Worm (Caenorhabditis elegans) whole organism, young adult: ENCODE measurements around the gene cpz-2.

Experiments
- F39B2.1 ChIP-seq: fragments of 200-800 bp; sonication (Bioruptor generic); IDR thresholded peaks from 2 replicates; pipeline ENCODE4 v1.3.6; 2022; ENCODE audit warnings: missing genetic modification reagents, missing genetic modification characterization, missing compliant biosample characterization
- egl-44 ChIP-seq: fragments of 200-800 bp; sonication (Bioruptor generic); IDR thresholded peaks from 2 replicates; pipeline ENCODE4 v1.3.6; 2022; ENCODE audit warnings: missing genetic modification reagents, missing genetic modification characterization, missing compliant biosample characterization
- lir-1 ChIP-seq: fragments of 200-800 bp; sonication (Bioruptor generic); conservative IDR thresholded peaks from 2 replicates; pipeline ENCODE4 v1.3.6; 2022; ENCODE audit warnings: missing genetic modification reagents, missing genetic modification characterization, missing compliant biosample characterization
- nfya-1 ChIP-seq: sonication (generic microtip); optimal IDR thresholded peaks from 2 replicates; lab custom pipeline; 2017; ENCODE audit warnings: antibody characterized with exemption, missing compliant biosample characterization, missing genetic modification characterization, borderline replicate concordance; ENCODE audit not compliant: insufficient read depth
- snpc-4 ChIP-seq, 5 experiments: fragments of 150-350 bp in 1 of 5; sonication (generic microtip) in 4 of 5; optimal IDR thresholded peaks; 2 replicates each; lab custom pipeline; 2014 to 2018; ENCODE audit warnings: missing genetic modification characterization in 5 of 5, missing biosample characterization in 3 of 5, antibody characterized with exemption in 2 of 5, mild to moderate bottlenecking in 2 of 5, missing compliant biosample characterization in 2 of 5, missing genotype in 2 of 5, moderate library complexity in 2 of 5, missing genetic modification reagents in 1 of 5

ce11 chrV:13338037-13338436 is 43.0 kb upstream of the cpz-2 start:
- TF ChIP-seq F39B2.1 (no peak), lir-1 (GFP tag; lab: Robert Waterston, UW) (no peak), snpc-4 (GFP tag; optimal IDR thresholded peaks at IDR 0.05; lab: Kevin White, UChicago) (no peak), snpc-4 (tag; optimal IDR thresholded peaks at IDR 0.05; lab: Kevin White, UChicago) (no peak), egl-44 (no peak), nfya-1 (tag; lab: Kevin White, UChicago) (no peak)
